Fruit fly (Drosophila melanogaster) whole organism, embryonic: ENCODE measurements around the gene CG10194.

Experiments
- CG10543 ChIP-seq: fragments of 200-800 bp; sonication (Bioruptor generic); optimal IDR thresholded peaks from 3 replicates; lab custom pipeline; 2017; ENCODE audit warnings: missing biosample characterization, mild to moderate bottlenecking, missing genetic modification characterization, moderate library complexity
- CG12219 ChIP-seq: fragments of 200-800 bp; sonication (Bioruptor generic); optimal IDR thresholded peaks from 3 replicates; lab custom pipeline; 2018; ENCODE audit warnings: missing biosample characterization, mild to moderate bottlenecking, missing genetic modification characterization
- CG12391 ChIP-seq: fragments of 200-800 bp; sonication (Bioruptor generic); optimal IDR thresholded peaks from 3 replicates; lab custom pipeline; 2018; ENCODE audit warnings: missing biosample characterization, mild to moderate bottlenecking, missing genetic modification characterization, moderate library complexity
- CG14710 ChIP-seq: fragments of 200-800 bp; sonication (Bioruptor generic); optimal IDR thresholded peaks from 3 replicates; lab custom pipeline; 2019; ENCODE audit warnings: missing biosample characterization, mild to moderate bottlenecking, missing genetic modification characterization, moderate library complexity
- CG15514 ChIP-seq: fragments of 200-800 bp; sonication (Bioruptor generic); optimal IDR thresholded peaks from 3 replicates; lab custom pipeline; 2017; ENCODE audit warnings: missing biosample characterization, missing genetic modification characterization, mild to moderate bottlenecking, moderate library complexity, missing genetic modification reagents
- CG1602 ChIP-seq: fragments of 200-800 bp; sonication (Bioruptor generic); optimal IDR thresholded peaks from 3 replicates; lab custom pipeline; 2016; ENCODE audit warnings: missing biosample characterization, missing genetic modification characterization
- CG17802 ChIP-seq: fragments of 200-800 bp; sonication (Bioruptor generic); optimal IDR thresholded peaks from 2 replicates; lab custom pipeline; 2018; ENCODE audit warnings: missing biosample characterization, mild to moderate bottlenecking, missing genetic modification characterization, moderate library complexity
- CG2199 ChIP-seq: fragments of 200-800 bp; sonication (Bioruptor generic); IDR thresholded peaks from 3 replicates; pipeline ENCODE4 v1.3.6; 2022; ENCODE audit warnings: missing biosample characterization, missing genetic modification characterization
- CG30431 ChIP-seq: fragments of 200-800 bp; sonication (Bioruptor generic); optimal IDR thresholded peaks from 2 replicates; lab custom pipeline; 2017; ENCODE audit warnings: missing biosample characterization, missing genetic modification characterization
- CG34376 ChIP-seq: fragments of 200-800 bp; sonication (Bioruptor generic); optimal IDR thresholded peaks from 2 replicates; lab custom pipeline; 2018; ENCODE audit warnings: missing biosample characterization, mild to moderate bottlenecking, missing genetic modification characterization
- CG34422 ChIP-seq: fragments of 200-800 bp; sonication (Bioruptor generic); IDR thresholded peaks from 3 replicates; pipeline ENCODE4 v1.3.6; 2022; ENCODE audit warnings: missing biosample characterization, missing genetic modification characterization
- CG43689 ChIP-seq: fragments of 200-800 bp; sonication (Bioruptor generic); IDR thresholded peaks from 2 replicates; pipeline ENCODE4 v1.3.6; 2022; ENCODE audit warnings: missing biosample characterization, missing genetic modification characterization
- CG4617 ChIP-seq: fragments of 200-800 bp; sonication (Bioruptor generic); optimal IDR thresholded peaks from 3 replicates; lab custom pipeline; 2016; ENCODE audit warnings: missing biosample characterization, missing genetic modification characterization, borderline replicate concordance
- CG4820 ChIP-seq: fragments of 200-800 bp; sonication (Bioruptor generic); optimal IDR thresholded peaks from 3 replicates; lab custom pipeline; 2016; ENCODE audit warnings: missing biosample characterization, missing genetic modification characterization
- CG5180 ChIP-seq: fragments of 200-800 bp; sonication (Bioruptor generic); optimal IDR thresholded peaks from 3 replicates; lab custom pipeline; 2017; ENCODE audit warnings: missing biosample characterization, missing genetic modification characterization, mild to moderate bottlenecking, moderate library complexity, missing genetic modification reagents
- CG6175 ChIP-seq: fragments of 200-800 bp; sonication (Bioruptor generic); IDR thresholded peaks from 3 replicates; pipeline ENCODE4 v1.3.6; 2022; ENCODE audit warnings: missing biosample characterization, missing genetic modification characterization
- CG8290 ChIP-seq, 3 experiments: fragments of 200-800 bp; sonication (Bioruptor generic); optimal IDR thresholded peaks; 2 replicates each; lab custom pipeline; 2016 to 2019; ENCODE audit warnings: missing biosample characterization in 3 of 3, missing genetic modification characterization in 3 of 3, mild to moderate bottlenecking in 2 of 3, moderate library complexity in 1 of 3
- CG8924 ChIP-seq: fragments of 200-800 bp; optimal IDR thresholded peaks from 3 replicates; lab custom pipeline; 2019; ENCODE audit warnings: missing biosample characterization, mild to moderate bottlenecking, missing genetic modification characterization, moderate library complexity
- CG9215 ChIP-seq: fragments of 200-800 bp; sonication (Bioruptor generic); IDR thresholded peaks from 2 replicates; pipeline ENCODE4 v1.3.6; 2022; ENCODE audit warnings: missing biosample characterization, missing genetic modification characterization
- CHES-1-like ChIP-seq: fragments of 200-800 bp; sonication (Bioruptor generic); optimal IDR thresholded peaks from 2 replicates; lab custom pipeline; 2016; ENCODE audit warnings: missing biosample characterization, missing genetic modification characterization
- D ChIP-seq, 2 experiments: fragments of 200-800 bp in 1 of 2; fragments of >200 bp in 1 of 2; sonication (Bioruptor generic) in 1 of 2; optimal IDR thresholded peaks; 2 replicates in 1 of 2; 3 replicates in 1 of 2; lab custom pipeline; 2017; ENCODE audit warnings: mild to moderate bottlenecking in 1 of 2, missing biosample characterization in 1 of 2, missing genetic modification characterization in 1 of 2, missing genetic modification reagents in 1 of 2
- Doc3 ChIP-seq: fragments of 200-800 bp; sonication (Bioruptor generic); IDR thresholded peaks from 3 replicates; pipeline ENCODE4 v1.3.6; 2022; ENCODE audit warnings: missing biosample characterization, missing genetic modification characterization; ENCODE audit not compliant: partially characterized antibody
- Jarid2 ChIP-seq: fragments of 200-800 bp; sonication (Bioruptor generic); optimal IDR thresholded peaks from 3 replicates; lab custom pipeline; 2017; ENCODE audit warnings: mild to moderate bottlenecking, missing biosample characterization, missing genetic modification reagents, missing genetic modification characterization
- Lhr ChIP-seq: fragments of 200-800 bp; sonication (Bioruptor generic); optimal IDR thresholded peaks from 3 replicates; lab custom pipeline; 2017; ENCODE audit warnings: mild to moderate bottlenecking, missing biosample characterization, missing genetic modification reagents, missing genetic modification characterization
- Poxn ChIP-seq: fragments of 200-800 bp; sonication (Bioruptor generic); IDR thresholded peaks from 2 replicates; pipeline ENCODE4 v1.3.6; 2022; ENCODE audit warnings: missing biosample characterization, missing genetic modification characterization
- Sox100B ChIP-seq: fragments of 200-800 bp; sonication (Bioruptor generic); optimal IDR thresholded peaks from 3 replicates; lab custom pipeline; 2018; ENCODE audit warnings: missing biosample characterization, mild to moderate bottlenecking, missing genetic modification characterization
- Usf ChIP-seq: fragments of 200-800 bp; sonication (Bioruptor generic); optimal IDR thresholded peaks from 2 replicates; lab custom pipeline; 2017; ENCODE audit warnings: missing genotype, missing biosample characterization, missing genetic modification characterization
- Vsx1 ChIP-seq: fragments of 200-800 bp; sonication (Bioruptor generic); optimal IDR thresholded peaks from 2 replicates; lab custom pipeline; 2017; ENCODE audit warnings: missing biosample characterization, mild to moderate bottlenecking, missing genetic modification characterization, missing genetic modification reagents
- ab ChIP-seq: fragments of 200-800 bp; sonication (Bioruptor generic); optimal IDR thresholded peaks from 2 replicates; lab custom pipeline; 2016; ENCODE audit warnings: missing biosample characterization, missing genetic modification characterization
- bigmax ChIP-seq: fragments of 200-800 bp; sonication (Bioruptor generic); optimal IDR thresholded peaks from 2 replicates; lab custom pipeline; 2018; ENCODE audit warnings: missing biosample characterization, mild to moderate bottlenecking, missing genetic modification characterization
- cato ChIP-seq: fragments of 200-800 bp; sonication (Bioruptor generic); optimal IDR thresholded peaks from 2 replicates; lab custom pipeline; 2016; ENCODE audit warnings: missing biosample characterization, missing genetic modification characterization, borderline replicate concordance
- dpn ChIP-seq, 2 experiments: fragments of 200-800 bp; sonication (Bioruptor generic); optimal IDR thresholded peaks; 3 replicates each; lab custom pipeline; 2016; ENCODE audit warnings: missing biosample characterization in 2 of 2, missing genetic modification characterization in 2 of 2
- dysf ChIP-seq: fragments of 200-800 bp; sonication (Bioruptor generic); IDR thresholded peaks from 3 replicates; pipeline ENCODE4 v1.3.6; 2022; ENCODE audit warnings: missing biosample characterization, missing genetic modification characterization
- en ChIP-seq: fragments of 200-800 bp; sonication (Bioruptor generic); optimal IDR thresholded peaks from 2 replicates; lab custom pipeline; 2016; ENCODE audit warnings: missing biosample characterization, missing genetic modification characterization
- gro ChIP-seq: fragments of 200-800 bp; sonication (Bioruptor generic); optimal IDR thresholded peaks from 2 replicates; lab custom pipeline; 2016; ENCODE audit warnings: missing biosample characterization, missing genetic modification characterization
- inv ChIP-seq: fragments of 200-800 bp; sonication (Bioruptor generic); IDR thresholded peaks from 2 replicates; pipeline ENCODE4 v1.3.6; 2022; ENCODE audit warnings: missing biosample characterization, missing genetic modification characterization; ENCODE audit not compliant: partially characterized antibody
- jing ChIP-seq: fragments of 200-800 bp; sonication (Bioruptor generic); optimal IDR thresholded peaks from 2 replicates; lab custom pipeline; 2018; ENCODE audit warnings: missing biosample characterization, mild to moderate bottlenecking, missing genetic modification characterization
- kni ChIP-seq: fragments of 200-800 bp; sonication (Bioruptor generic); optimal IDR thresholded peaks from 3 replicates; lab custom pipeline; 2017; ENCODE audit warnings: mild to moderate bottlenecking, missing biosample characterization, missing genetic modification reagents, missing genetic modification characterization
- knrl ChIP-seq: fragments of 200-800 bp; sonication (Bioruptor generic); IDR thresholded peaks from 3 replicates; pipeline ENCODE4 v1.3.6; 2022; ENCODE audit warnings: missing biosample characterization, missing genetic modification characterization; ENCODE audit not compliant: partially characterized antibody
- lab ChIP-seq: fragments of 200-800 bp; sonication (Bioruptor generic); optimal IDR thresholded peaks from 3 replicates; lab custom pipeline; 2017; ENCODE audit warnings: missing biosample characterization, missing genetic modification characterization, mild to moderate bottlenecking, moderate library complexity, missing genetic modification reagents
- lbe ChIP-seq: fragments of 200-800 bp; sonication (Bioruptor generic); optimal IDR thresholded peaks from 2 replicates; lab custom pipeline; 2016; ENCODE audit warnings: missing biosample characterization, mild to moderate bottlenecking, missing genetic modification characterization
- maf-S ChIP-seq: fragments of 200-800 bp; sonication (Bioruptor generic); optimal IDR thresholded peaks from 2 replicates; lab custom pipeline; 2016; ENCODE audit warnings: missing biosample characterization, missing genetic modification characterization
- otp ChIP-seq: fragments of 200-800 bp; sonication (Bioruptor generic); IDR thresholded peaks from 3 replicates; pipeline ENCODE4, ENCODE4 v1.3.6; 2022; ENCODE audit warnings: missing biosample characterization, missing genetic modification characterization
- sc ChIP-seq, 3 experiments: fragments of >200 bp in 2 of 3; fragments of 200-800 bp in 1 of 3; sonication (Bioruptor generic) in 1 of 3; optimal IDR thresholded peaks; 2 replicates in 2 of 3; 3 replicates in 1 of 3; lab custom pipeline; 2017; ENCODE audit warnings: mild to moderate bottlenecking in 1 of 3, missing biosample characterization in 1 of 3, missing genetic modification characterization in 1 of 3, missing genetic modification reagents in 1 of 3
- sens-2 ChIP-seq: fragments of 200-800 bp; sonication (Bioruptor generic); IDR thresholded peaks from 2 replicates; pipeline ENCODE4 v1.3.6; 2022; ENCODE audit warnings: missing biosample characterization, missing genetic modification characterization
- trem ChIP-seq: fragments of 200-800 bp; optimal IDR thresholded peaks from 3 replicates; lab custom pipeline; 2019; ENCODE audit warnings: missing biosample characterization, mild to moderate bottlenecking, missing genetic modification characterization, moderate library complexity
- unc-4 ChIP-seq: fragments of 200-800 bp; sonication (Bioruptor generic); IDR thresholded peaks from 2 replicates; pipeline ENCODE4 v1.3.6; 2022; ENCODE audit warnings: missing biosample characterization, missing genetic modification characterization; ENCODE audit not compliant: partially characterized antibody
- zf30C ChIP-seq: fragments of 200-800 bp; sonication (Bioruptor generic); optimal IDR thresholded peaks from 3 replicates; lab custom pipeline; 2018; ENCODE audit warnings: missing biosample characterization, mild to moderate bottlenecking, missing genetic modification characterization

Gene CG10194

DNA sequence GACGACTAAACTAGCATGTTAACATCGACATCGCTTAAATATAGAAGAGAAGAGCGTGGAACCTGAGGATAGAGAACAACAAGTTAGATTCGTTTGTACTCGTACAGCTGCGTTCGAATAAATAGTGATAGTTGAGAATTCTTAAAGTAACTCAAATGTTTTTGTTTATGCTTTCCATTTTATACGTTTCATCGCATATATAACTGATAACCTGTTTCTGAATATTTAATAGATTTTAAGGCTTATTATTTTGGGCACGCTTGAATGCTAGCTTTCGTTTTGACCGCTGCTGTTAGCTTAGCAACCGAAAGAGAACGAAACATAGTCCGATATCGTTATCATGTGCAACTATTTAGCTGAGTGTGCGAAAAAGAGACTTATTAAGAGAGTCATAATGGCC, 38.4 kb upstream of the CG10194 start (continued):
- peak; percentile 87 for TF ChIP-seq Vsx1 (GFP tag; lab: Kevin White, UChicago)
- TF ChIP-seq Poxn (GFP tag; lab: Robert Waterston, UW): peak; percentile 96
- peak; percentile 96 for TF ChIP-seq CG34422 (GFP tag; lab: Robert Waterston, UW)
- TF ChIP-seq Doc3 (GFP tag; lab: Robert Waterston, UW): no peak
- TF ChIP-seq Lhr (GFP tag; lab: Kevin White, UChicago): peak; percentile 25
- peak; percentile 96 for TF ChIP-seq maf-S
- peak; percentile 76 for TF ChIP-seq Jarid2 (GFP tag; lab: Kevin White, UChicago)
- peak; percentile 99 for TF ChIP-seq lab (GFP tag; lab: Kevin White, UChicago)
- peak; percentile 85 for TF ChIP-seq CG1602 (GFP tag; lab: Kevin White, UChicago)
- TF ChIP-seq CG4820: peak; percentile 89
- peak; percentile 94 for TF ChIP-seq CG6175
- peak; percentile 70 for TF ChIP-seq CG30431 (GFP tag; lab: Kevin White, UChicago)
- TF ChIP-seq CG15514 (GFP tag; lab: Kevin White, UChicago): peak; percentile 94
- TF ChIP-seq CG43689 (GFP tag; lab: Robert Waterston, UW): peak; percentile 83
- TF ChIP-seq CG8924: peak; percentile 97
- TF ChIP-seq trem (tag; lab: Kevin White, UChicago): peak; percentile 50
- TF ChIP-seq CG9215 (GFP tag; lab: Robert Waterston, UW): peak; percentile 95
- peak; percentile 98 for TF ChIP-seq gro
- no peak for TF ChIP-seq knrl (GFP tag; lab: Robert Waterston, UW)
- peak; percentile 92 for TF ChIP-seq otp (GFP tag; lab: Robert Waterston, UW)
- no peak for TF ChIP-seq D (optimal IDR thresholded peaks at IDR 0.05; lab: Kevin White, UChicago)
- peak; percentile 57 for TF ChIP-seq D (GFP tag; optimal IDR thresholded peaks at IDR 0.05; lab: Kevin White, UChicago)
- no peak for TF ChIP-seq inv
- peak; percentile 75 for TF ChIP-seq lbe
- peak; percentile 79 for TF ChIP-seq cato
- TF ChIP-seq CG8290 (GFP tag; optimal IDR thresholded peaks at IDR 0.05; lab: Kevin White, UChicago): peak; percentile 24
- TF ChIP-seq CG8290 (tag; optimal IDR thresholded peaks at IDR 0.05; lab: Kevin White, UChicago): peak in 1 of 2 experiments; percentile 97
- peak; percentile 57 for TF ChIP-seq CG14710 (tag; lab: Kevin White, UChicago)
- peak; percentile 98 for TF ChIP-seq CG34376 (GFP tag; lab: Kevin White, UChicago)
- peak; percentile 86 for TF ChIP-seq Sox100B (GFP tag; lab: Kevin White, UChicago)
- no peak for TF ChIP-seq kni (GFP tag; lab: Kevin White, UChicago)
- TF ChIP-seq CG4617: peak; percentile 67
- peak; percentile 67 for TF ChIP-seq jing (GFP tag; lab: Kevin White, UChicago)
- TF ChIP-seq CG12391: peak; percentile 97
- TF ChIP-seq CG10543: peak; percentile 76
- TF ChIP-seq CG2199: peak; percentile 80; the same call in 2 of the 3 replicates
- TF ChIP-seq dysf: peak; percentile 98
- peak; percentile 78 for TF ChIP-seq sens-2 (GFP tag; lab: Robert Waterston, UW)
- TF ChIP-seq CHES-1-like: peak; percentile 97
- TF ChIP-seq Usf (GFP tag; lab: Kevin White, UChicago): peak; percentile 94
- TF ChIP-seq CG12219 (GFP tag; lab: Kevin White, UChicago): peak; percentile 93
- TF ChIP-seq sc (optimal IDR thresholded peaks at IDR 0.05; lab: Kevin White, UChicago): no peak
- peak; percentile 45 for TF ChIP-seq sc (GFP tag; optimal IDR thresholded peaks at IDR 0.05; lab: Kevin White, UChicago)
- peak; percentile 26 for TF ChIP-seq en
- TF ChIP-seq CG17802 (tag; lab: Kevin White, UChicago): peak; percentile 55
- peak; percentile 95 to 97 for TF ChIP-seq dpn (GFP tag; optimal IDR thresholded peaks at IDR 0.05; lab: Kevin White, UChicago)
- 0 out of 2 replicates have a peak, but pooled peaks have one; percentile 29 for TF ChIP-seq unc-4 (GFP tag; lab: Robert Waterston, UW)
- TF ChIP-seq ab: peak; percentile 88
- TF ChIP-seq CG5180 (GFP tag; lab: Kevin White, UChicago): no peak
- TF ChIP-seq bigmax: peak; percentile 62
- no peak for TF ChIP-seq zf30C
